Worm (Caenorhabditis elegans): Measurements from ENCODE around the gene F26F4.9.

Gene F26F4.9

DNA sequence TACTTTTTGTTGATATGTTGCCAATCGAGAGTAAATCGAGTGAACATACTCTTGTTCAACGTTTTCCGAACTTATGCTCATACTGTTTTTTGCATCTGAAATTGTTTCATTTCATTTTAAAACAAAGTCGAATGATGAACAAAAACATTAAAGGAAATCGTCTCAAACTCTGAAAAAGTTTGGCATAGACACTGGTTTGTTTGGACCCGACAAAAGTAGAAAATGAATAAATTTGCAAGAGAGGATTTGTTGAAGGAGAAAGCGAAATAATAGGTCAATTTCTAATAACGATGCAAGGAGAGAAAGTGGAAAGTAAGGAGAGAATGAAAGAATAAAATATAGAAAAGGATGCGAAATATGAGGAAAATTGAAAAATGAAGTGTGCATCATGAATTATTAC is 37.6 kb downstream of the F26F4.9 start, which contains the start of gene C35D10.12:
TSS of gene C35D10.12 (minus strand) at position 101 of the 400 bp plus-strand sequence.
- no peak for TF ChIP-seq nhr-67 (tag; optimal IDR thresholded peaks at IDR 0.05)
- no peak for TF ChIP-seq ztf-4 (tag; optimal IDR thresholded peaks at IDR 0.05)
- TF ChIP-seq fkh-10 (GFP tag; optimal IDR thresholded peaks at IDR 0.05), result no peak
- no peak for TF ChIP-seq skn-1 (tag; optimal IDR thresholded peaks at IDR 0.05)
- no peak for TF ChIP-seq jun-1 (tag; optimal IDR thresholded peaks at IDR 0.05)
- TF ChIP-seq eor-1 (tag; optimal IDR thresholded peaks at IDR 0.05), result no peak
- TF ChIP-seq ceh-9 (tag; optimal IDR thresholded peaks at IDR 0.05), result no peak
- TF ChIP-seq ceh-28 (tag; optimal IDR thresholded peaks at IDR 0.05), result no peak
- no peak for TF ChIP-seq fkh-2 (tag; optimal IDR thresholded peaks at IDR 0.05)
- no peak for TF ChIP-seq pha-4 (tag; optimal IDR thresholded peaks at IDR 0.05)
- TF ChIP-seq fos-1 (tag; optimal IDR thresholded peaks at IDR 0.05), result no peak
- TF ChIP-seq aly-2 (tag; optimal IDR thresholded peaks at IDR 0.05), result no peak
- TF ChIP-seq elt-2 (tag; optimal IDR thresholded peaks at IDR 0.05), result no peak
- TF ChIP-seq tbx-2 (tag; optimal IDR thresholded peaks at IDR 0.05), result no peak
- TF ChIP-seq mdl-1 (tag; optimal IDR thresholded peaks at IDR 0.05), result no peak
- TF ChIP-seq nhr-77 (tag; optimal IDR thresholded peaks at IDR 0.05), result no peak
- TF ChIP-seq elt-1 (tag; optimal IDR thresholded peaks at IDR 0.05), result no peak
- TF ChIP-seq egl-5 (tag; optimal IDR thresholded peaks at IDR 0.05), result no peak
- TF ChIP-seq nhr-23 (tag; optimal IDR thresholded peaks at IDR 0.05), result no peak

- TF ChIP-seq R02D3.7 (tag; optimal IDR thresholded peaks at IDR 0.05) (no peak), jun-1 (tag; optimal IDR thresholded peaks at IDR 0.05) (no peak), nhr-28 (tag; optimal IDR thresholded peaks at IDR 0.05) (no peak), ztf-11 (tag; optimal IDR thresholded peaks at IDR 0.05) (no peak), pqm-1 (tag; optimal IDR thresholded peaks at IDR 0.05) (no peak), ceh-82 (tag; optimal IDR thresholded peaks at IDR 0.05) (no peak), fkh-10 (GFP tag; optimal IDR thresholded peaks at IDR 0.05) (no peak), mdl-1 (tag; optimal IDR thresholded peaks at IDR 0.05) (no peak), ztf-4 (tag; optimal IDR thresholded peaks at IDR 0.05) (no peak), nhr-25 (tag; optimal IDR thresholded peaks at IDR 0.05) (no peak), mml-1 (tag; optimal IDR thresholded peaks at IDR 0.05) (no peak), tbx-2 (tag; optimal IDR thresholded peaks at IDR 0.05) (no peak), daf-12 (tag; optimal IDR thresholded peaks at IDR 0.05) (no peak)
Measured at ce11 chrIII:4873395-4873794, 38.9 kb downstream of the F26F4.9 start.

ce11 chrIII:4870478-4870877 is 41.8 kb downstream of the F26F4.9 start, which contains the start of gene gipc-1:
Gene gipc-1, plus strand, starts transcription at chrIII:4870778.
- TF ChIP-seq ZK546.5 (tag; optimal IDR thresholded peaks at IDR 0.05) (no peak), ceh-16 (tag; optimal IDR thresholded peaks at IDR 0.05) (no peak), jun-1 (tag; optimal IDR thresholded peaks at IDR 0.05) (no peak), nhr-43 (tag; optimal IDR thresholded peaks at IDR 0.05; ENCODE audit: poor library complexity, severe bottlenecking) (no peak), zag-1 (tag; optimal IDR thresholded peaks at IDR 0.05) (no peak), daf-12 (tag; optimal IDR thresholded peaks at IDR 0.05) (no peak), nhr-237 (tag; optimal IDR thresholded peaks at IDR 0.05) (no peak), pha-4 (tag; optimal IDR thresholded peaks at IDR 0.05) (no peak)

ce11 chrIII:4868643-4869042 is 43.7 kb downstream of the F26F4.9 start, which contains the start of the genes msd-4 and C35D10.3:
Gene msd-4, minus strand, starts transcription at chrIII:4868743.
Gene C35D10.3, plus strand, starts transcription at chrIII:4868921.
- TF ChIP-seq fkh-2 (tag; optimal IDR thresholded peaks at IDR 0.05), result no peak
- TF ChIP-seq ZK546.5 (tag; optimal IDR thresholded peaks at IDR 0.05), result no peak
- TF ChIP-seq mml-1 (tag; optimal IDR thresholded peaks at IDR 0.05), result no peak
- no peak for TF ChIP-seq nhr-43 (tag; optimal IDR thresholded peaks at IDR 0.05; ENCODE audit: poor library complexity, severe bottlenecking)
- no peak for TF ChIP-seq jun-1 (tag; optimal IDR thresholded peaks at IDR 0.05)
- TF ChIP-seq fos-1 (tag; optimal IDR thresholded peaks at IDR 0.05), result no peak
- TF ChIP-seq ztf-4 (tag; optimal IDR thresholded peaks at IDR 0.05), result no peak

ce11 chrIII:4866762-4867161 is 45.6 kb downstream of the F26F4.9 start, which contains the start of gene C35D10.17:
Gene C35D10.17, plus strand, starts transcription at chrIII:4867062.
- TF ChIP-seq lin-39 (tag; optimal IDR thresholded peaks at IDR 0.05) (no peak), ceh-9 (tag; optimal IDR thresholded peaks at IDR 0.05) (no peak), unc-39 (tag; optimal IDR thresholded peaks at IDR 0.05) (no peak), hmg-11 (tag; optimal IDR thresholded peaks at IDR 0.05) (no peak), nhr-67 (tag; optimal IDR thresholded peaks at IDR 0.05) (no peak), aly-2 (tag; optimal IDR thresholded peaks at IDR 0.05) (no peak), snpc-4 (tag; optimal IDR thresholded peaks at IDR 0.05) (no peak), elt-3 (tag; optimal IDR thresholded peaks at IDR 0.05) (no peak), mdl-1 (tag; optimal IDR thresholded peaks at IDR 0.05) (no peak), eor-1 (tag; optimal IDR thresholded peaks at IDR 0.05) (no peak), mml-1 (tag; optimal IDR thresholded peaks at IDR 0.05) (no peak), jun-1 (tag; optimal IDR thresholded peaks at IDR 0.05) (no peak), elt-1 (tag; optimal IDR thresholded peaks at IDR 0.05) (no peak), ceh-28 (tag; optimal IDR thresholded peaks at IDR 0.05) (no peak), nhr-23 (tag; optimal IDR thresholded peaks at IDR 0.05) (no peak)
